Fruit fly (Drosophila melanogaster): Measurements from ENCODE around the gene CG12025.

CG12025 gene

dm6 chr3L:1886125-1886544 lies 20.9 kb downstream of the CG12025 start (continued):
- TF ChIP-seq CG9876 (GFP tag; optimal IDR thresholded peaks at IDR 0.05) = peak; percentile 52
- TF ChIP-seq sd (tag; optimal IDR thresholded peaks at IDR 0.05) = no peak
- TF ChIP-seq Atf-2 (GFP tag; optimal IDR thresholded peaks at IDR 0.05) = peak; percentile 77
- TF ChIP-seq CG10543 (GFP tag; optimal IDR thresholded peaks at IDR 0.05) = no peak
- TF ChIP-seq CG18764 (GFP tag; optimal IDR thresholded peaks at IDR 0.05) = peak; percentile 61
- peak; percentile 80 for TF ChIP-seq Hr3 (GFP tag; optimal IDR thresholded peaks at IDR 0.05)
- peak; percentile 95 for TF ChIP-seq CG10959 (GFP tag; IDR thresholded peaks at IDR 0.05)
- TF ChIP-seq Awh (GFP tag; IDR thresholded peaks at IDR 0.05) = peak; percentile 85
- no peak for TF ChIP-seq zfh2 (GFP tag; optimal IDR thresholded peaks at IDR 0.05)
- TF ChIP-seq Hr39 (optimal IDR thresholded peaks at IDR 0.05) = no peak
- peak; percentile 63 for TF ChIP-seq CHES-1-like (GFP tag; optimal IDR thresholded peaks at IDR 0.05)
- TF ChIP-seq sna (GFP tag; IDR thresholded peaks at IDR 0.05; ENCODE audit: partially characterized antibody) = no peak
- TF ChIP-seq Eip74EF (GFP tag; optimal IDR thresholded peaks at IDR 0.05) = peak in 1 of 2 experiments; percentile 66
- TF ChIP-seq CG10979 (tag; optimal IDR thresholded peaks at IDR 0.05) = peak; percentile 91
- TF ChIP-seq tna (GFP tag; IDR thresholded peaks at IDR 0.05; ENCODE audit: partially characterized antibody) = no peak
- TF ChIP-seq nom (GFP tag; optimal IDR thresholded peaks at IDR 0.05) = peak; percentile 94
- TF ChIP-seq Oli (tag; optimal IDR thresholded peaks at IDR 0.05) = peak; percentile 88
- no peak for TF ChIP-seq Hmr (GFP tag; optimal IDR thresholded peaks at IDR 0.05)
- TF ChIP-seq Jarid2 (GFP tag; optimal IDR thresholded peaks at IDR 0.05) = no peak
- peak; percentile 42 for TF ChIP-seq HLH54F (GFP tag; optimal IDR thresholded peaks at IDR 0.05)
- TF ChIP-seq ro (GFP tag; IDR thresholded peaks at IDR 0.05) = peak; percentile 37; the same call in 1 of the 2 replicates
- peak; percentile 91 for TF ChIP-seq CG8765 (GFP tag; IDR thresholded peaks at IDR 0.05)
- peak; percentile 32 for TF ChIP-seq CG4617 (GFP tag; optimal IDR thresholded peaks at IDR 0.05; ENCODE audit: borderline replicate concordance)
- TF ChIP-seq Dfd (GFP tag; optimal IDR thresholded peaks at IDR 0.05) = no peak
- TF ChIP-seq mld (GFP tag; IDR thresholded peaks at IDR 0.05; ENCODE audit: partially characterized antibody) = no peak
- no peak for TF ChIP-seq CG9932 (GFP tag; IDR thresholded peaks at IDR 0.05)
- TF ChIP-seq CG4854 (GFP tag; optimal IDR thresholded peaks at IDR 0.05) = peak; percentile 68
- TF ChIP-seq Fer1 (GFP tag; optimal IDR thresholded peaks at IDR 0.05) = peak; percentile 63
- TF ChIP-seq tgo (GFP tag; IDR thresholded peaks at IDR 0.05) = peak; percentile 78
- TF ChIP-seq Vsx1 (GFP tag; optimal IDR thresholded peaks at IDR 0.05) = no peak
- TF ChIP-seq Scr (GFP tag; IDR thresholded peaks at IDR 0.05; ENCODE audit: partially characterized antibody) = no peak
- TF ChIP-seq CG6683 (GFP tag; optimal IDR thresholded peaks at IDR 0.05) = no peak
- TF ChIP-seq CG14860 (GFP tag; IDR thresholded peaks at IDR 0.05; ENCODE audit: partially characterized antibody) = no peak
- peak; percentile 64; the same call in 1 of the 2 replicates for TF ChIP-seq slbo (GFP tag; IDR thresholded peaks at IDR 0.05)
- no peak; the same call in 1 of the 2 replicates for TF ChIP-seq CG32532 (GFP tag; IDR thresholded peaks at IDR 0.05)
- peak; percentile 95 for TF ChIP-seq sens-2 (GFP tag; IDR thresholded peaks at IDR 0.05)
- no peak for TF ChIP-seq Adf1 (GFP tag; IDR thresholded peaks at IDR 0.05)
- peak; percentile 49 for TF ChIP-seq CG17186 (GFP tag; optimal IDR thresholded peaks at IDR 0.05)
- peak; percentile 65 for TF ChIP-seq pb (GFP tag; optimal IDR thresholded peaks at IDR 0.05)
- peak; percentile 69 for TF ChIP-seq salm (tag; optimal IDR thresholded peaks at IDR 0.05)
- peak; percentile 75 for TF ChIP-seq kay (GFP tag; optimal IDR thresholded peaks at IDR 0.05)
- peak; percentile 73 for TF ChIP-seq Ravus (GFP tag; IDR thresholded peaks at IDR 0.05)
- peak; percentile 54; the same call in 1 of the 2 replicates for TF ChIP-seq E2f2 (GFP tag; IDR thresholded peaks at IDR 0.05)
- peak; percentile 77 for TF ChIP-seq Max (GFP tag; optimal IDR thresholded peaks at IDR 0.05)
- peak; percentile 67; the same call in 2 of the 3 replicates for TF ChIP-seq ase (GFP tag; IDR thresholded peaks at IDR 0.05)
- TF ChIP-seq trem (tag; optimal IDR thresholded peaks at IDR 0.05) = peak; percentile 83
- TF ChIP-seq Bteb2 (GFP tag; optimal IDR thresholded peaks at IDR 0.05) = peak; percentile 48
- TF ChIP-seq CG8290 (GFP tag; optimal IDR thresholded peaks at IDR 0.05) = peak; percentile 73
- peak in 1 of 2 experiments; percentile 87 for TF ChIP-seq CG8290 (tag; optimal IDR thresholded peaks at IDR 0.05)
- no peak for TF ChIP-seq hth (optimal IDR thresholded peaks at IDR 0.05)
- peak; percentile 88 for TF ChIP-seq Ssrp (tag; optimal IDR thresholded peaks at IDR 0.05)
